Worm (Caenorhabditis elegans): ENCODE measurements around the gene C32B5.13.

DNA sequence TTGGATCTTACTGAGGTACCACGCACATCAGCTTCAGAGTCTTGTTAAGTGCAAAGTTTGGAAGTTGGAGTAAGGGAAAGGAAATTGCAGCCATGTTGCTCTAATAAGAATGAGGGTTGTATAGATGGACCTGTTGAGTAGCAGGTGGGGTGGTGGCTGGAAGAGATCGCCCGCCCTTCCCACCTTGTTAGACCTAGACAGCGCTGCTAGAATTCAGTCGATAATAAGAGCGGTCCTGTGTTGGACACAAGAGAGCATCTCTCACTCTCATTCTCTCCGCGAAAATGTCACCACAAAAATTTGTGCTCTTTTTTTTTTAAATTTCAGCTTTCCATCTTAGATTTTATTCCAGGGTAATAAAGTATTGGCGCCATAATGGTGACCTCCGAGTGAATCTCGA is 39.5 kb upstream of the C32B5.13 start, which contains the start of the genes fbxb-30 and F45D11.5:
- TF ChIP-seq pag-3 (tag; optimal IDR thresholded peaks at IDR 0.05; ENCODE audit: borderline replicate concordance) (no peak), ceh-30 (tag; optimal IDR thresholded peaks at IDR 0.05) (no peak), pax-1 (tag; optimal IDR thresholded peaks at IDR 0.05) (no peak), elt-4 (tag; optimal IDR thresholded peaks at IDR 0.05) (no peak), F13H6.1 (tag; optimal IDR thresholded peaks at IDR 0.05) (no peak), unc-55 (GFP tag; optimal IDR thresholded peaks at IDR 0.05) (no peak)
